Worm (Caenorhabditis elegans): ENCODE data around the gene acr-14.

The acr-14 gene

ce11 chrII:8129495-8130010, 47.4 kb downstream of the acr-14 start, which contains the start of gene ulp-4:
TSS of gene ulp-4 (plus strand) at chrII:8129960.
- peak; percentile 70 for TF ChIP-seq aha-1 (tag)
- TF ChIP-seq dve-1 (tag; optimal IDR thresholded peaks at IDR 0.05; ENCODE audit: insufficient read depth): peak; percentile 26
- TF ChIP-seq ceh-62 (tag; optimal IDR thresholded peaks at IDR 0.05): no peak
- peak; percentile 40; the same call in 1 of the 2 replicates for TF ChIP-seq tra-1 (GFP tag; IDR thresholded peaks at IDR 0.05)
- TF ChIP-seq nhr-25 (tag; optimal IDR thresholded peaks at IDR 0.05; ENCODE audit: borderline replicate concordance, insufficient read depth): peak; percentile 30
- TF ChIP-seq zag-1 (tag; optimal IDR thresholded peaks at IDR 0.05): no peak
- TF ChIP-seq daf-12 (tag; optimal IDR thresholded peaks at IDR 0.05): no peak
- TF ChIP-seq dmd-6 (GFP tag; IDR thresholded peaks at IDR 0.05): peak; percentile 46; the same call in 1 of the 2 replicates
- peak in 1 of 2 experiments; percentile 19 for TF ChIP-seq lsy-2 (tag; optimal IDR thresholded peaks at IDR 0.05)
- TF ChIP-seq nhr-76 (tag; optimal IDR thresholded peaks at IDR 0.05): no peak
- peak; percentile 18 for TF ChIP-seq hlh-11 (tag; optimal IDR thresholded peaks at IDR 0.05)
- TF ChIP-seq daf-16 (GFP tag; optimal IDR thresholded peaks at IDR 0.05): peak in 1 of 2 experiments; percentile 10
- TF ChIP-seq daf-16 (tag; optimal IDR thresholded peaks at IDR 0.05): no peak
- peak in 1 of 2 experiments; percentile 73 for TF ChIP-seq unc-62 (GFP tag; optimal IDR thresholded peaks at IDR 0.05 in 1 of 2)
- TF ChIP-seq unc-62 (tag; optimal IDR thresholded peaks at IDR 0.05): no peak
- peak; percentile 30 for TF ChIP-seq mes-2 (tag; optimal IDR thresholded peaks at IDR 0.05; ENCODE audit: poor library complexity, severe bottlenecking)

- TF ChIP-seq mes-2 (tag; optimal IDR thresholded peaks at IDR 0.05; ENCODE audit: poor library complexity, severe bottlenecking): no peak
- peak; percentile 56 for TF ChIP-seq mep-1 (tag; optimal IDR thresholded peaks at IDR 0.05)
- no peak for TF ChIP-seq zfp-3 (GFP tag; conservative IDR thresholded peaks at IDR 0.05)
- TF ChIP-seq hlh-30 (tag; optimal IDR thresholded peaks at IDR 0.05; ENCODE audit: insufficient read depth): peak; percentile 40
- TF ChIP-seq attf-4 (tag; optimal IDR thresholded peaks at IDR 0.05): no peak
- TF ChIP-seq ceh-32 (tag; optimal IDR thresholded peaks at IDR 0.05; ENCODE audit: poor library complexity): no peak
- no peak for TF ChIP-seq ceh-28 (tag; optimal IDR thresholded peaks at IDR 0.05)
- no peak for TF ChIP-seq mxl-3 (GFP tag; optimal IDR thresholded peaks at IDR 0.05)
- TF ChIP-seq nhr-102 (tag; optimal IDR thresholded peaks at IDR 0.05): no peak
- no peak for TF ChIP-seq set-16 (GFP tag; IDR thresholded peaks at IDR 0.05)
- no peak for TF ChIP-seq Y48G9A.11 (GFP tag; IDR thresholded peaks at IDR 0.05)
- TF ChIP-seq unc-39 (tag; optimal IDR thresholded peaks at IDR 0.05): no peak
Measured at ce11 chrII:8129040-8129387, 48.0 kb downstream of the acr-14 start.

- TF ChIP-seq hlh-30 (tag; optimal IDR thresholded peaks at IDR 0.05; ENCODE audit: insufficient read depth) (peak; percentile 93), fos-1 (tag; optimal IDR thresholded peaks at IDR 0.05) (no peak), mxl-3 (GFP tag; optimal IDR thresholded peaks at IDR 0.05) (peak; percentile 74), ceh-20 (GFP tag; IDR thresholded peaks at IDR 0.05) (peak; percentile 53; the same call in 1 of the 2 replicates), egl-27 (tag; optimal IDR thresholded peaks at IDR 0.05) (no peak), dmd-9 (GFP tag; IDR thresholded peaks at IDR 0.05) (no peak), F26F4.8 (GFP tag; conservative IDR thresholded peaks at IDR 0.05) (no peak), mep-1 (tag; optimal IDR thresholded peaks at IDR 0.05) (no peak), arid-1 (GFP tag; conservative IDR thresholded peaks at IDR 0.05) (no peak), mxl-2 (GFP tag; conservative IDR thresholded peaks at IDR 0.05) (no peak), ama-1 (optimal IDR thresholded peaks at IDR 0.05) (no peak), T26A8.4 (GFP tag; IDR thresholded peaks at IDR 0.05) (no peak; the same call in 1 of the 2 replicates), ctbp-1 (GFP tag; IDR thresholded peaks at IDR 0.05) (peak; percentile 64), php-3 (GFP tag; IDR thresholded peaks at IDR 0.05) (0 out of 2 replicates have a peak, but pooled peaks have one; percentile 12), ces-1 (GFP tag; optimal IDR thresholded peaks at IDR 0.05) (no peak), snpc-4 (tag; optimal IDR thresholded peaks at IDR 0.05) (no peak), vab-7 (GFP tag; IDR thresholded peaks at IDR 0.05) (no peak), ceh-28 (tag; optimal IDR thresholded peaks at IDR 0.05) (no peak), daf-16 (GFP tag; optimal IDR thresholded peaks at IDR 0.05) (peak in 1 of 2 experiments; percentile 30), daf-16 (tag; optimal IDR thresholded peaks at IDR 0.05) (peak; percentile 7), zag-1 (tag; optimal IDR thresholded peaks at IDR 0.05) (no peak), jun-1 (tag; optimal IDR thresholded peaks at IDR 0.05) (no peak), lir-3 (tag; optimal IDR thresholded peaks at IDR 0.05) (no peak), ZK337.2 (GFP tag; IDR thresholded peaks at IDR 0.05) (no peak), lin-39 (tag; optimal IDR thresholded peaks at IDR 0.05) (no peak), aha-1 (tag) (peak; percentile 65), nhr-42 (GFP tag; IDR thresholded peaks at IDR 0.05) (no peak)
Measured at ce11 chrII:8128273-8129039, 48.5 kb downstream of the acr-14 start.

All from whole organism, L4 larva.